Worm (Caenorhabditis elegans) whole organism, L2 larva: ENCODE measurements around the gene srsx-24.
A peak's percentile ranks its signal among the peaks of the same experiment; 100 is the strongest.
"Not testable (repeated sequence)": the region's sequence is repeated elsewhere in the genome, so short reads cannot be mapped to it uniquely, and the experiment has no call there.

Experiments
- C34F6.9 ChIP-seq: fragments of 150-350 bp; optimal IDR thresholded peaks from 2 replicates; lab custom pipeline; 2014; ENCODE audit warnings: missing biosample characterization, missing genetic modification characterization
- F13H6.1 ChIP-seq: sonication (generic microtip); optimal IDR thresholded peaks from 2 replicates; lab custom pipeline; 2016; ENCODE audit warnings: missing genetic modification characterization, missing compliant biosample characterization
- R02D3.7 ChIP-seq: fragments of 150-350 bp; optimal IDR thresholded peaks from 2 replicates; lab custom pipeline; 2014; ENCODE audit warnings: missing biosample characterization, missing genetic modification characterization
- Y55F3AM.14 ChIP-seq: fragments of 200-800 bp; sonication (Bioruptor generic); optimal IDR thresholded peaks from 2 replicates; lab custom pipeline; 2018; ENCODE audit warnings: mild to moderate bottlenecking, missing genetic modification characterization, missing compliant biosample characterization
- ZK546.5 ChIP-seq: sonication (generic microtip); optimal IDR thresholded peaks from 2 replicates; lab custom pipeline; 2017; ENCODE audit warnings: missing biosample characterization, missing genetic modification characterization
- alr-1 ChIP-seq: fragments of 150-350 bp; optimal IDR thresholded peaks from 2 replicates; lab custom pipeline; 2014; ENCODE audit warnings: missing biosample characterization, missing genetic modification characterization
- aly-2 ChIP-seq: fragments of 150-350 bp; optimal IDR thresholded peaks from 2 replicates; lab custom pipeline; 2014; ENCODE audit warnings: missing biosample characterization, missing genetic modification characterization
- ama-1 ChIP-seq: fragments of 150-350 bp; optimal IDR thresholded peaks from 2 replicates; lab custom pipeline; 2018; ENCODE audit warnings: inconsistent platforms
- ceh-16 ChIP-seq: fragments of 150-350 bp; optimal IDR thresholded peaks from 2 replicates; lab custom pipeline; 2014; ENCODE audit warnings: missing biosample characterization, missing genetic modification characterization
- ceh-82 ChIP-seq: fragments of 150-350 bp; optimal IDR thresholded peaks from 2 replicates; lab custom pipeline; 2014; ENCODE audit warnings: missing biosample characterization, missing genetic modification characterization
- crh-2 ChIP-seq: sonication (generic microtip); optimal IDR thresholded peaks from 2 replicates; lab custom pipeline; 2017; ENCODE audit warnings: missing biosample characterization, missing genetic modification characterization
- elt-1 ChIP-seq: fragments of 150-350 bp; optimal IDR thresholded peaks from 2 replicates; lab custom pipeline; 2014; ENCODE audit warnings: missing biosample characterization, missing genetic modification characterization
- elt-3 ChIP-seq: sonication (generic microtip); optimal IDR thresholded peaks from 2 replicates; lab custom pipeline; 2017; ENCODE audit warnings: missing biosample characterization, missing genetic modification characterization
- fos-1 ChIP-seq: fragments of 150-350 bp; optimal IDR thresholded peaks from 2 replicates; lab custom pipeline; 2014; ENCODE audit warnings: missing biosample characterization, missing genetic modification characterization
- lin-11 ChIP-seq: fragments of 150-350 bp; sonication (generic microtip); optimal IDR thresholded peaks from 2 replicates; lab custom pipeline; 2014; ENCODE audit warnings: missing biosample characterization, missing genetic modification characterization, inconsistent platforms, mixed read lengths
- lsy-2 ChIP-seq, 2 experiments: fragments of 150-350 bp in 1 of 2; sonication (generic microtip) in 1 of 2; optimal IDR thresholded peaks; 2 replicates each; lab custom pipeline; 2014 to 2017; ENCODE audit warnings: missing biosample characterization in 2 of 2, missing genetic modification characterization in 2 of 2
- mab-5 ChIP-seq: fragments of 150-350 bp; optimal IDR thresholded peaks from 2 replicates; lab custom pipeline; 2014; ENCODE audit warnings: missing biosample characterization, missing genetic modification characterization
- mbf-1 ChIP-seq: sonication (generic microtip); optimal IDR thresholded peaks from 2 replicates; lab custom pipeline; 2017; ENCODE audit warnings: missing biosample characterization, missing genetic modification characterization
- mdl-1 ChIP-seq, 2 experiments: fragments of 150-350 bp in 1 of 2; sonication (generic microtip) in 1 of 2; optimal IDR thresholded peaks; 2 replicates each; lab custom pipeline; 2017; ENCODE audit warnings: missing biosample characterization in 2 of 2, missing genetic modification characterization in 2 of 2
- nhr-11 ChIP-seq: fragments of 150-350 bp; optimal IDR thresholded peaks from 2 replicates; lab custom pipeline; 2014; ENCODE audit warnings: missing biosample characterization, missing genetic modification characterization
- nhr-129 ChIP-seq: fragments of 150-350 bp; optimal IDR thresholded peaks from 2 replicates; lab custom pipeline; 2014; ENCODE audit warnings: missing biosample characterization, missing genetic modification characterization
- nhr-21 ChIP-seq: fragments of 150-350 bp; optimal IDR thresholded peaks from 2 replicates; lab custom pipeline; 2014; ENCODE audit warnings: missing biosample characterization, missing genetic modification characterization
- nhr-23 ChIP-seq: fragments of 150-350 bp; optimal IDR thresholded peaks from 2 replicates; lab custom pipeline; 2014; ENCODE audit warnings: missing biosample characterization, missing genetic modification reagents, missing genetic modification characterization
- nhr-25 ChIP-seq: fragments of 150-350 bp; sonication (generic microtip); optimal IDR thresholded peaks from 3 replicates; lab custom pipeline; 2014; ENCODE audit warnings: missing biosample characterization, missing genetic modification characterization
- sem-4 ChIP-seq: fragments of 150-350 bp; optimal IDR thresholded peaks from 2 replicates; lab custom pipeline; 2014; ENCODE audit warnings: missing biosample characterization, missing genetic modification reagents, missing genetic modification characterization
- sma-9 ChIP-seq, 2 experiments: fragments of 150-350 bp in 1 of 2; sonication (generic microtip) in 1 of 2; optimal IDR thresholded peaks; 2 replicates each; lab custom pipeline; 2014 to 2016; ENCODE audit warnings: missing genetic modification characterization in 2 of 2, mild to moderate bottlenecking in 1 of 2, missing biosample characterization in 1 of 2, missing compliant biosample characterization in 1 of 2, missing genetic modification reagents in 1 of 2, moderate library complexity in 1 of 2
- unc-39 ChIP-seq: fragments of 150-350 bp; optimal IDR thresholded peaks from 2 replicates; lab custom pipeline; 2014; ENCODE audit warnings: missing biosample characterization, missing genetic modification characterization
- unc-55 ChIP-seq: fragments of 150-350 bp; sonication (generic microtip); optimal IDR thresholded peaks from 3 replicates; lab custom pipeline; 2014; ENCODE audit warnings: missing biosample characterization, missing genetic modification reagents, missing genetic modification characterization
- zag-1 ChIP-seq: fragments of 150-350 bp; optimal IDR thresholded peaks from 2 replicates; lab custom pipeline; 2014; ENCODE audit warnings: missing biosample characterization, missing genetic modification characterization

Gene srsx-24

ce11 chrV:7341942-7342341 is 37.3 kb downstream of the srsx-24 start, which contains the start of the genes nhr-263 and nhr-148:
TSS of gene nhr-263 (minus strand) at chrV:7342042.
TSS of gene nhr-148 (plus strand) at chrV:7342156.
- no peak for TF ChIP-seq mbf-1 (tag; lab: Kevin White, UChicago)
- no peak for TF ChIP-seq zag-1 (tag; lab: Kevin White, UChicago)
- peak; percentile 37 for TF ChIP-seq sma-9 (GFP tag; optimal IDR thresholded peaks at IDR 0.05; lab: Kevin White, UChicago)
- no peak for TF ChIP-seq sma-9 (tag; optimal IDR thresholded peaks at IDR 0.05; lab: Kevin White, UChicago)
- no peak for TF ChIP-seq unc-39 (tag; lab: Kevin White, UChicago)

- no peak for TF ChIP-seq nhr-21 (tag; lab: Kevin White, UChicago)
These were observed 39.5 kb downstream of the srsx-24 start, which contains the start of gene srh-187 for ce11 chrV:7339831-7340230. TSS of gene srh-187 (minus strand) at chrV:7339931.

ce11 chrV:7337218-7337617 is 42.1 kb downstream of the srsx-24 start, which contains the start of gene F10G2.7:
TSS of gene F10G2.7 (minus strand) at chrV:7337318.
- not testable (repeated sequence) for TF ChIP-seq nhr-25 (tag; lab: Kevin White, UChicago); mbf-1 (tag; lab: Kevin White, UChicago); ZK546.5

- TF ChIP-seq fos-1 (tag; lab: Kevin White, UChicago) (no peak), elt-1 (tag; lab: Kevin White, UChicago) (no peak), unc-39 (tag; lab: Kevin White, UChicago) (no peak), sem-4 (tag; lab: Kevin White, UChicago) (no peak), ZK546.5 (no peak), mdl-1 (tag; optimal IDR thresholded peaks at IDR 0.05; lab: Kevin White, UChicago) (no peak), nhr-11 (tag; lab: Kevin White, UChicago) (no peak), nhr-25 (tag; lab: Kevin White, UChicago) (no peak), mab-5 (tag; lab: Kevin White, UChicago) (no peak), lin-11 (tag; lab: Kevin White, UChicago) (no peak), nhr-129 (tag; lab: Kevin White, UChicago) (no peak), crh-2 (no peak), elt-3 (tag; lab: Kevin White, UChicago) (no peak), zag-1 (tag; lab: Kevin White, UChicago) (no peak), sma-9 (GFP tag; optimal IDR thresholded peaks at IDR 0.05; lab: Kevin White, UChicago) (no peak), sma-9 (tag; optimal IDR thresholded peaks at IDR 0.05; lab: Kevin White, UChicago) (no peak), C34F6.9 (tag; lab: Kevin White, UChicago) (no peak), R02D3.7 (tag; lab: Kevin White, UChicago) (no peak), ceh-82 (tag; lab: Kevin White, UChicago) (no peak)
These were observed 47.0 kb downstream of the srsx-24 start, which contains the start of gene F10G2.1 for ce11 chrV:7332253-7332652. TSS of gene F10G2.1 (plus strand) at chrV:7332553.

- TF ChIP-seq nhr-23 (tag; lab: Kevin White, UChicago) = no peak
- no peak for TF ChIP-seq alr-1 (tag; lab: Kevin White, UChicago)
- no peak for TF ChIP-seq ama-1 (lab: Kevin White, UChicago)
- TF ChIP-seq ceh-16 = no peak
- no peak for TF ChIP-seq Y55F3AM.14
- TF ChIP-seq unc-55 = no peak
- no peak for TF ChIP-seq mdl-1 (tag; optimal IDR thresholded peaks at IDR 0.05; lab: Kevin White, UChicago)
- no peak for TF ChIP-seq F13H6.1 (tag; lab: Kevin White, UChicago)
- no peak for TF ChIP-seq ceh-82 (tag; lab: Kevin White, UChicago)
- TF ChIP-seq nhr-11 (tag; lab: Kevin White, UChicago) = no peak
- no peak for TF ChIP-seq nhr-129 (tag; lab: Kevin White, UChicago)
- TF ChIP-seq, all 48 proteins: peak for 0
These were observed 48.4 kb downstream of the srsx-24 start, which contains the start of gene F10G2.2 for ce11 chrV:7330868-7331267. TSS of gene F10G2.2 (plus strand) at chrV:7331168.

ce11 chrV:7328092-7328491 is 51.2 kb downstream of the srsx-24 start, which contains the start of gene clec-7:
TSS of gene clec-7 (plus strand) at chrV:7328392.
- TF ChIP-seq nhr-23 (tag; lab: Kevin White, UChicago) = no peak
- no peak for TF ChIP-seq lsy-2 (tag; optimal IDR thresholded peaks at IDR 0.05; lab: Kevin White, UChicago)
- TF ChIP-seq mbf-1 (tag; lab: Kevin White, UChicago) = no peak
- no peak for TF ChIP-seq aly-2 (tag; lab: Kevin White, UChicago)
